Worm (Caenorhabditis elegans) whole organism, L4 larva: ENCODE data around the gene unc-6.

Experiments
- D1046.2 ChIP-seq: fragments of 200-800 bp; sonication (Bioruptor generic); IDR thresholded peaks from 2 replicates; pipeline ENCODE4 v1.3.6; 2022; ENCODE audit warnings: missing genetic modification characterization, missing compliant biosample characterization
- R02D3.7 ChIP-seq: fragments of 150-350 bp; sonication (generic microtip); optimal IDR thresholded peaks from 3 replicates; lab custom pipeline; 2014; ENCODE audit warnings: missing biosample characterization, missing genetic modification characterization
- ctbp-1 ChIP-seq: fragments of 200-800 bp; sonication (Bioruptor generic); IDR thresholded peaks from 2 replicates; pipeline ENCODE4 v1.3.6; 2022; ENCODE audit warnings: missing genetic modification reagents, missing genetic modification characterization, missing compliant biosample characterization
- daf-12 ChIP-seq: fragments of 150-350 bp; optimal IDR thresholded peaks from 2 replicates; lab custom pipeline; 2014; ENCODE audit warnings: missing biosample characterization, missing genetic modification reagents, missing genetic modification characterization
- egl-27 ChIP-seq: sonication (generic microtip); optimal IDR thresholded peaks from 3 replicates; lab custom pipeline; 2017; ENCODE audit warnings: missing biosample characterization, missing genetic modification reagents, missing genetic modification characterization
- nhr-237 ChIP-seq: sonication (generic microtip); optimal IDR thresholded peaks from 2 replicates; lab custom pipeline; 2017; ENCODE audit warnings: missing biosample characterization, missing genetic modification characterization
- nhr-28 ChIP-seq: fragments of 150-350 bp; optimal IDR thresholded peaks from 2 replicates; lab custom pipeline; 2014; ENCODE audit warnings: missing biosample characterization, missing genetic modification characterization
- nhr-76 ChIP-seq: fragments of 150-350 bp; optimal IDR thresholded peaks from 2 replicates; lab custom pipeline; 2014; ENCODE audit warnings: missing biosample characterization, missing genetic modification characterization
- pqm-1 ChIP-seq: sonication (generic microtip); optimal IDR thresholded peaks from 2 replicates; lab custom pipeline; 2017; ENCODE audit warnings: missing biosample characterization, missing genetic modification characterization
- unc-130 ChIP-seq: sonication (generic microtip); optimal IDR thresholded peaks from 2 replicates; lab custom pipeline; 2016; ENCODE audit warnings: missing genetic modification reagents, missing genetic modification characterization, missing compliant biosample characterization

ce11 chrX:6935430-6935829 is 46.0 kb downstream of the unc-6 start, which contains the start of gene C16E9.2:
- TF ChIP-seq unc-130 (GFP tag; lab: Kevin White, UChicago) (no peak), nhr-237 (tag; lab: Kevin White, UChicago) (no peak), daf-12 (no peak), egl-27 (tag; lab: Kevin White, UChicago) (no peak), nhr-28 (tag; lab: Kevin White, UChicago) (no peak), R02D3.7 (tag; lab: Kevin White, UChicago) (no peak), nhr-76 (tag; lab: Kevin White, UChicago) (no peak), ctbp-1 (GFP tag; lab: Robert Waterston, UW) (no peak), D1046.2 (GFP tag; lab: Robert Waterston, UW) (no peak), pqm-1 (tag; lab: Kevin White, UChicago) (no peak)
